Fruit fly (Drosophila melanogaster): ENCODE data around the gene Tie.

DNA sequence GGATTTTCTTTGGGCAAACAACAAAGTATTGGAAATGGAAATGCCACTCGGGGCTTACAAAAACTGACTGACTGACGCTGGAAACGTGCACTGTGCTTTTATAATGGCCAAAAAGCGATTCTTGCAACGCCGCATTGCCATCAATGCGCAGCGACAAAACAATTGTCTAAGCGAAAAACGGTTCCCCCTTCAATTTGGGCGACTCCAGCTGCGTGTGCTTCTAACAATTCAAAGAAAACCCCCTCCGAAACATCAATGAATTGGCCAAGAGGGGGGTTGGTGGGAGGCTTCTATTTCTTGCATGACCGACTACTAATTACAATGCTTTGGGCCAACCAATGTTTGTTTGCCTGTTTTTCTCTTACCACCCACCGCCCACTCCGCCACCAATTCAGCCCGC lies 34.3 kb downstream of the Tie start, which contains the start of gene CG13721:
- TF ChIP-seq insv (optimal IDR thresholded peaks at IDR 0.05), result no peak
- no peak for TF ChIP-seq psq (optimal IDR thresholded peaks at IDR 0.05)
